Fruit fly (Drosophila melanogaster) whole organism, embryonic: ENCODE results near the gene DNaseII.

Source experiments
- Ada2b ChIP-seq: fragments of 200-800 bp; sonication (Bioruptor generic); IDR thresholded peaks from 2 replicates; pipeline ENCODE4 v1.3.6; 2022; ENCODE audit warnings: missing biosample characterization, missing genetic modification characterization
- Antp ChIP-seq: fragments of 200-800 bp; sonication (Bioruptor generic); optimal IDR thresholded peaks from 3 replicates; lab custom pipeline; 2016; ENCODE audit warnings: missing biosample characterization, missing genetic modification characterization
- C15 ChIP-seq: fragments of 200-800 bp; sonication (Bioruptor generic); IDR thresholded peaks from 3 replicates; pipeline ENCODE4 v1.3.6; 2022; ENCODE audit warnings: missing biosample characterization, missing genetic modification characterization
- CG10209 ChIP-seq: fragments of 200-800 bp; sonication (Bioruptor generic); optimal IDR thresholded peaks from 3 replicates; lab custom pipeline; 2017; ENCODE audit warnings: missing biosample characterization, mild to moderate bottlenecking, missing genetic modification characterization, missing genetic modification reagents
- CG11695 ChIP-seq: fragments of 200-800 bp; sonication (Bioruptor generic); IDR thresholded peaks from 3 replicates; pipeline ENCODE4 v1.3.6; 2022; ENCODE audit warnings: missing biosample characterization, missing genetic modification characterization
- CG12104 ChIP-seq: fragments of 200-800 bp; sonication (Bioruptor generic); optimal IDR thresholded peaks from 3 replicates; lab custom pipeline; 2016; ENCODE audit warnings: missing biosample characterization, missing genetic modification characterization
- CG12236 ChIP-seq: fragments of 200-800 bp; sonication (Bioruptor generic); optimal IDR thresholded peaks from 2 replicates; lab custom pipeline; 2016; ENCODE audit warnings: missing biosample characterization, missing genetic modification characterization
- CG15514 ChIP-seq: fragments of 200-800 bp; sonication (Bioruptor generic); optimal IDR thresholded peaks from 3 replicates; lab custom pipeline; 2017; ENCODE audit warnings: missing biosample characterization, missing genetic modification characterization, mild to moderate bottlenecking, moderate library complexity, missing genetic modification reagents
- CG15696 ChIP-seq: fragments of 200-800 bp; sonication (Bioruptor generic); optimal IDR thresholded peaks from 2 replicates; lab custom pipeline; 2019; ENCODE audit warnings: missing biosample characterization, mild to moderate bottlenecking, missing genetic modification characterization, moderate library complexity
- CG17359 ChIP-seq: fragments of 200-800 bp; sonication (Bioruptor generic); optimal IDR thresholded peaks from 3 replicates; lab custom pipeline; 2018; ENCODE audit warnings: missing biosample characterization, mild to moderate bottlenecking, missing genetic modification characterization, moderate library complexity
- CG17385 ChIP-seq: fragments of 200-800 bp; sonication (Bioruptor generic); optimal IDR thresholded peaks from 3 replicates; lab custom pipeline; 2018; ENCODE audit warnings: missing biosample characterization, mild to moderate bottlenecking, missing genetic modification characterization
- CG18262 ChIP-seq: fragments of 200-800 bp; optimal IDR thresholded peaks from 3 replicates; lab custom pipeline; 2019; ENCODE audit warnings: missing biosample characterization, mild to moderate bottlenecking, missing genetic modification characterization, moderate library complexity
- CG18619 ChIP-seq: fragments of 200-800 bp; sonication (Bioruptor generic); optimal IDR thresholded peaks from 3 replicates; lab custom pipeline; 2017; ENCODE audit warnings: missing biosample characterization, mild to moderate bottlenecking, missing genetic modification characterization
- CG2712 ChIP-seq: fragments of 200-800 bp; optimal IDR thresholded peaks from 3 replicates; lab custom pipeline; 2019; ENCODE audit warnings: missing biosample characterization, mild to moderate bottlenecking, missing genetic modification characterization, moderate library complexity
- CG3407 ChIP-seq: fragments of 200-800 bp; sonication (Bioruptor generic); optimal IDR thresholded peaks from 2 replicates; lab custom pipeline; 2018; ENCODE audit warnings: missing biosample characterization, mild to moderate bottlenecking, missing genetic modification characterization
- CG34376 ChIP-seq: fragments of 200-800 bp; sonication (Bioruptor generic); optimal IDR thresholded peaks from 2 replicates; lab custom pipeline; 2018; ENCODE audit warnings: missing biosample characterization, mild to moderate bottlenecking, missing genetic modification characterization
- CG4424 ChIP-seq: fragments of 200-800 bp; sonication (Bioruptor generic); optimal IDR thresholded peaks from 3 replicates; lab custom pipeline; 2016; ENCODE audit warnings: missing biosample characterization, missing genetic modification characterization
- CG4707 ChIP-seq: fragments of 200-800 bp; sonication (Bioruptor generic); optimal IDR thresholded peaks from 2 replicates; lab custom pipeline; 2018; ENCODE audit warnings: missing biosample characterization, mild to moderate bottlenecking, missing genetic modification characterization, moderate library complexity
- CG4730 ChIP-seq: fragments of 200-800 bp; sonication (Bioruptor generic); IDR thresholded peaks from 2 replicates; pipeline ENCODE4 v1.3.6; 2022; ENCODE audit warnings: missing biosample characterization, missing genetic modification characterization
- CG5180 ChIP-seq: fragments of 200-800 bp; sonication (Bioruptor generic); optimal IDR thresholded peaks from 3 replicates; lab custom pipeline; 2017; ENCODE audit warnings: missing biosample characterization, missing genetic modification characterization, mild to moderate bottlenecking, moderate library complexity, missing genetic modification reagents
- CG6175 ChIP-seq: fragments of 200-800 bp; sonication (Bioruptor generic); IDR thresholded peaks from 3 replicates; pipeline ENCODE4 v1.3.6; 2022; ENCODE audit warnings: missing biosample characterization, missing genetic modification characterization
- CG8388 ChIP-seq: fragments of 200-800 bp; sonication (Bioruptor generic); optimal IDR thresholded peaks from 2 replicates; lab custom pipeline; 2019; ENCODE audit warnings: missing biosample characterization, mild to moderate bottlenecking, missing genetic modification characterization, moderate library complexity
- CG9609 ChIP-seq: fragments of 200-800 bp; sonication (Bioruptor generic); optimal IDR thresholded peaks from 3 replicates; lab custom pipeline; 2016; ENCODE audit warnings: missing biosample characterization, missing genetic modification characterization
- D19A ChIP-seq: fragments of 200-800 bp; optimal IDR thresholded peaks from 3 replicates; lab custom pipeline; 2019; ENCODE audit warnings: missing biosample characterization, mild to moderate bottlenecking, missing genetic modification characterization, moderate library complexity
- Fer1 ChIP-seq: fragments of 200-800 bp; sonication (Bioruptor generic); optimal IDR thresholded peaks from 2 replicates; lab custom pipeline; 2017; ENCODE audit warnings: missing biosample characterization, mild to moderate bottlenecking, missing genetic modification characterization
- H2.0 ChIP-seq: fragments of 200-800 bp; sonication (Bioruptor generic); IDR thresholded peaks from 2 replicates; pipeline ENCODE4 v1.3.6; 2022; ENCODE audit warnings: missing biosample characterization, missing genetic modification characterization
- Hr78 ChIP-seq, 2 experiments: fragments of 200-800 bp in 1 of 2; fragments of >200 bp in 1 of 2; sonication (Bioruptor generic) in 1 of 2; optimal IDR thresholded peaks; 2 replicates each; lab custom pipeline; 2017 to 2019; ENCODE audit warnings: missing biosample characterization in 2 of 2, missing genetic modification characterization in 2 of 2, mild to moderate bottlenecking in 1 of 2, moderate library complexity in 1 of 2
- Max ChIP-seq: fragments of 200-800 bp; sonication (Bioruptor generic); optimal IDR thresholded peaks from 2 replicates; lab custom pipeline; 2016; ENCODE audit warnings: missing biosample characterization, mild to moderate bottlenecking, missing genetic modification characterization
- NK7.1 ChIP-seq: fragments of 200-800 bp; sonication (Bioruptor generic); optimal IDR thresholded peaks from 3 replicates; lab custom pipeline; 2016; ENCODE audit warnings: missing biosample characterization, missing genetic modification characterization
- Nf-YB ChIP-seq: fragments of 200-800 bp; sonication (Bioruptor generic); optimal IDR thresholded peaks from 3 replicates; lab custom pipeline; 2019; ENCODE audit warnings: missing biosample characterization, mild to moderate bottlenecking, missing genetic modification characterization, moderate library complexity
- Optix ChIP-seq: fragments of 200-800 bp; sonication (Bioruptor generic); IDR thresholded peaks from 3 replicates; pipeline ENCODE4 v1.3.6; 2022; ENCODE audit warnings: missing biosample characterization, missing genetic modification characterization
- Rfx ChIP-seq: fragments of 200-800 bp; sonication (Bioruptor generic); IDR thresholded peaks from 2 replicates; pipeline ENCODE4 v1.3.6; 2022; ENCODE audit warnings: missing biosample characterization, missing genetic modification characterization
- Xbp1 ChIP-seq: fragments of 200-800 bp; sonication (Bioruptor generic); optimal IDR thresholded peaks from 3 replicates; lab custom pipeline; 2016; ENCODE audit warnings: missing biosample characterization, mild to moderate bottlenecking, missing genetic modification characterization
- caup ChIP-seq: fragments of 200-800 bp; sonication (Bioruptor generic); optimal IDR thresholded peaks from 3 replicates; lab custom pipeline; 2017; ENCODE audit warnings: missing biosample characterization, mild to moderate bottlenecking, missing genetic modification characterization, moderate library complexity; ENCODE audit not compliant: severe bottlenecking
- chm ChIP-seq: fragments of 200-800 bp; sonication (Bioruptor generic); IDR thresholded peaks from 2 replicates; pipeline ENCODE4 v1.3.6; 2022; ENCODE audit warnings: missing biosample characterization, missing genetic modification characterization
- cwo ChIP-seq: fragments of 200-800 bp; sonication (Bioruptor generic); optimal IDR thresholded peaks from 3 replicates; lab custom pipeline; 2017; ENCODE audit warnings: missing biosample characterization, missing genetic modification characterization, mild to moderate bottlenecking, moderate library complexity, missing genetic modification reagents
- dysf ChIP-seq: fragments of 200-800 bp; sonication (Bioruptor generic); IDR thresholded peaks from 3 replicates; pipeline ENCODE4 v1.3.6; 2022; ENCODE audit warnings: missing biosample characterization, missing genetic modification characterization
- esg ChIP-seq: fragments of 200-800 bp; sonication (Bioruptor generic); conservative IDR thresholded peaks from 2 replicates; pipeline ENCODE4 v1.3.6; 2022; ENCODE audit warnings: missing biosample characterization, missing genetic modification characterization
- her ChIP-seq: fragments of 200-800 bp; sonication (Bioruptor generic); optimal IDR thresholded peaks from 2 replicates; lab custom pipeline; 2016; ENCODE audit warnings: missing biosample characterization, missing genetic modification characterization
- hkb ChIP-seq, 2 experiments: fragments of 200-800 bp in 1 of 2; fragments of >200 bp in 1 of 2; sonication (Bioruptor generic) in 1 of 2; IDR thresholded peaks in 1 of 2; optimal IDR thresholded peaks in 1 of 2; 2 replicates each; pipeline versions ENCODE4 v1.3.6 to Lab custom; 2017 to 2022; ENCODE audit warnings: missing biosample characterization in 1 of 2, missing genetic modification characterization in 1 of 2
- kay ChIP-seq: fragments of 200-800 bp; sonication (Bioruptor generic); optimal IDR thresholded peaks from 2 replicates; lab custom pipeline; 2016; ENCODE audit warnings: missing biosample characterization, missing genetic modification characterization
- psq ChIP-seq: fragments of 200-800 bp; sonication (Bioruptor generic); optimal IDR thresholded peaks from 2 replicates; lab custom pipeline; 2017; ENCODE audit warnings: missing biosample characterization, missing genetic modification characterization
- scrt ChIP-seq: fragments of 200-800 bp; sonication (Bioruptor generic); optimal IDR thresholded peaks from 2 replicates; lab custom pipeline; 2018; ENCODE audit warnings: missing biosample characterization, mild to moderate bottlenecking, missing genetic modification characterization, moderate library complexity
- sens-2 ChIP-seq: fragments of 200-800 bp; sonication (Bioruptor generic); IDR thresholded peaks from 2 replicates; pipeline ENCODE4 v1.3.6; 2022; ENCODE audit warnings: missing biosample characterization, missing genetic modification characterization
- seq ChIP-seq: fragments of 200-800 bp; sonication (Bioruptor generic); IDR thresholded peaks from 2 replicates; pipeline ENCODE4 v1.3.6; 2022; ENCODE audit warnings: missing biosample characterization, missing genetic modification characterization
- sima ChIP-seq: fragments of 200-800 bp; sonication (Bioruptor generic); optimal IDR thresholded peaks from 2 replicates; lab custom pipeline; 2016; ENCODE audit warnings: missing biosample characterization, missing genetic modification characterization
- ssp ChIP-seq: fragments of 200-800 bp; sonication (Bioruptor generic); IDR thresholded peaks from 2 replicates; pipeline ENCODE4 v1.3.6; 2022; ENCODE audit warnings: missing biosample characterization, missing genetic modification characterization
- trem ChIP-seq: fragments of 200-800 bp; optimal IDR thresholded peaks from 3 replicates; lab custom pipeline; 2019; ENCODE audit warnings: missing biosample characterization, mild to moderate bottlenecking, missing genetic modification characterization, moderate library complexity
- unpg ChIP-seq: fragments of 200-800 bp; sonication (Bioruptor generic); optimal IDR thresholded peaks from 3 replicates; lab custom pipeline; 2018; ENCODE audit warnings: missing biosample characterization, mild to moderate bottlenecking, missing genetic modification characterization, moderate library complexity

DNaseII gene

dm6 chr3R:18018828-18019461 is at the start of gene DNaseII (continued):
- peak; percentile 48 for TF ChIP-seq CG17359 (tag; lab: Kevin White, UChicago)
- TF ChIP-seq Xbp1, result peak; percentile 31
- peak; percentile 26 for TF ChIP-seq CG15514 (GFP tag; lab: Kevin White, UChicago)
- no peak for TF ChIP-seq seq (GFP tag; lab: Robert Waterston, UW)
- TF ChIP-seq hkb (optimal IDR thresholded peaks at IDR 0.05; lab: Kevin White, UChicago), result no peak
- TF ChIP-seq hkb (GFP tag; IDR thresholded peaks at IDR 0.05; lab: Robert Waterston, UW), result peak; percentile 72
- peak; percentile 16 for TF ChIP-seq scrt (GFP tag; lab: Kevin White, UChicago)
- TF ChIP-seq Optix, result no peak
- TF ChIP-seq psq, result no peak
- TF ChIP-seq Rfx (GFP tag; lab: Robert Waterston, UW), result peak; percentile 58; the same call in 1 of the 2 replicates
- no peak for TF ChIP-seq CG3407 (GFP tag; lab: Kevin White, UChicago)
- no peak for TF ChIP-seq CG18619 (GFP tag; lab: Kevin White, UChicago)
- no peak for TF ChIP-seq chm
- peak; percentile 20 for TF ChIP-seq Nf-YB (GFP tag; lab: Kevin White, UChicago)
- TF ChIP-seq H2.0 (GFP tag; lab: Robert Waterston, UW), result 0 out of 2 replicates have a peak, but pooled peaks have one; percentile 21
- TF ChIP-seq caup, result peak; percentile 55
- peak; percentile 44 for TF ChIP-seq CG2712
- TF ChIP-seq CG5180 (GFP tag; lab: Kevin White, UChicago), result no peak
- no peak for TF ChIP-seq Antp
- TF ChIP-seq cwo, result peak; percentile 44
- TF ChIP-seq CG17385 (GFP tag; lab: Kevin White, UChicago), result peak; percentile 46
- no peak for TF ChIP-seq CG4730
- no peak for TF ChIP-seq CG6175 (GFP tag; lab: Robert Waterston, UW)
- no peak for TF ChIP-seq kay (GFP tag; lab: Kevin White, UChicago)
- peak; percentile 44; the same call in 1 of the 2 replicates for TF ChIP-seq sens-2
- TF ChIP-seq sima (GFP tag; lab: Kevin White, UChicago), result no peak
- no peak for TF ChIP-seq NK7.1 (GFP tag; lab: Kevin White, UChicago)
- TF ChIP-seq unpg (GFP tag; lab: Kevin White, UChicago), result peak; percentile 51
- peak; percentile 90 for TF ChIP-seq D19A (tag; lab: Kevin White, UChicago)
- TF ChIP-seq CG4707 (GFP tag; lab: Kevin White, UChicago), result no peak
- peak; percentile 30 for TF ChIP-seq CG10209 (GFP tag; lab: Kevin White, UChicago)
- TF ChIP-seq Ada2b (GFP tag; lab: Robert Waterston, UW), result no peak
- peak; percentile 10 for TF ChIP-seq CG8388 (GFP tag; lab: Kevin White, UChicago)
- TF ChIP-seq CG9609, result no peak
- TF ChIP-seq CG18262, result peak; percentile 12
- peak; percentile 44 for TF ChIP-seq her (GFP tag; lab: Kevin White, UChicago)
- TF ChIP-seq CG15696, result peak; percentile 42
- peak; percentile 19 for TF ChIP-seq CG4424 (GFP tag; lab: Kevin White, UChicago)
- no peak for TF ChIP-seq CG12236
- peak in 1 of 2 experiments; percentile 71 for TF ChIP-seq Hr78 (GFP tag; optimal IDR thresholded peaks at IDR 0.05; lab: Kevin White, UChicago)
- TF ChIP-seq trem (tag; lab: Kevin White, UChicago), result no peak
- peak; percentile 40; the same call in 1 of the 3 replicates for TF ChIP-seq dysf (GFP tag; lab: Robert Waterston, UW)
- no peak for TF ChIP-seq CG12104 (GFP tag; lab: Kevin White, UChicago)
- peak; percentile 10 for TF ChIP-seq Max
- TF ChIP-seq esg (GFP tag; lab: Robert Waterston, UW), result 0 out of 2 replicates have a peak, but pooled peaks have one; percentile 11
- TF ChIP-seq Fer1, result peak; percentile 50
- no peak for TF ChIP-seq C15
- no peak for TF ChIP-seq ssp
- TF ChIP-seq CG34376, result peak; percentile 24
- peak; percentile 54; the same call in 1 of the 3 replicates for TF ChIP-seq CG11695 (GFP tag; lab: Robert Waterston, UW)
